Fruit fly (Drosophila melanogaster): ENCODE measurements around the gene rod.

rod gene

dm6 chr3R:31607287-31607849 is 26.6 kb downstream of the rod start (continued):
- no peak for TF ChIP-seq danr (GFP tag; IDR thresholded peaks at IDR 0.05)
- no peak for TF ChIP-seq CG13123 (GFP tag; optimal IDR thresholded peaks at IDR 0.05)
- TF ChIP-seq ac (GFP tag; optimal IDR thresholded peaks at IDR 0.05): peak; percentile 26
- no peak for TF ChIP-seq Scr (GFP tag; IDR thresholded peaks at IDR 0.05; ENCODE audit: partially characterized antibody)
- no peak for TF ChIP-seq CG1832 (GFP tag; optimal IDR thresholded peaks at IDR 0.05)
- no peak for TF ChIP-seq amos (GFP tag; IDR thresholded peaks at IDR 0.05; ENCODE audit: partially characterized antibody)
- no peak for TF ChIP-seq dimm (GFP tag; IDR thresholded peaks at IDR 0.05)
- peak; percentile 80 for TF ChIP-seq nerfin-1 (tag; optimal IDR thresholded peaks at IDR 0.05)
- TF ChIP-seq exex (tag; optimal IDR thresholded peaks at IDR 0.05): peak; percentile 17
- no peak for TF ChIP-seq CG15601 (tag; optimal IDR thresholded peaks at IDR 0.05)
- TF ChIP-seq Mrtf (GFP tag; IDR thresholded peaks at IDR 0.05): no peak
- no peak for TF ChIP-seq CG3065 (GFP tag; optimal IDR thresholded peaks at IDR 0.05)
- TF ChIP-seq eve (GFP tag; optimal IDR thresholded peaks at IDR 0.05): peak in 1 of 2 experiments; percentile 50
- peak; percentile 58 for TF ChIP-seq CG15479 (GFP tag; optimal IDR thresholded peaks at IDR 0.05)
- TF ChIP-seq hkb (optimal IDR thresholded peaks at IDR 0.05): no peak
- 0 out of 2 replicates have a peak, but pooled peaks have one; percentile 11 for TF ChIP-seq hkb (GFP tag; IDR thresholded peaks at IDR 0.05)
- TF ChIP-seq Sox102F (GFP tag; optimal IDR thresholded peaks at IDR 0.05): no peak
- TF ChIP-seq ftz-f1 (GFP tag; optimal IDR thresholded peaks at IDR 0.05): no peak
- TF ChIP-seq jumu (GFP tag; optimal IDR thresholded peaks at IDR 0.05): no peak
- no peak for TF ChIP-seq lbe (GFP tag; optimal IDR thresholded peaks at IDR 0.05)
- TF ChIP-seq kah (GFP tag; optimal IDR thresholded peaks at IDR 0.05): no peak
- no peak for TF ChIP-seq bab2 (GFP tag; optimal IDR thresholded peaks at IDR 0.05)
- TF ChIP-seq CG12236 (GFP tag; optimal IDR thresholded peaks at IDR 0.05): no peak

dm6 chr3R:31608030-31608429 is 27.3 kb downstream of the rod start:
- TF ChIP-seq CG2678 (tag; optimal IDR thresholded peaks at IDR 0.05) (peak; percentile 17), nau (GFP tag; optimal IDR thresholded peaks at IDR 0.05) (no peak), CG9437 (GFP tag; optimal IDR thresholded peaks at IDR 0.05) (no peak), onecut (GFP tag; IDR thresholded peaks at IDR 0.05) (no peak), BEAF-32 (GFP tag; optimal IDR thresholded peaks at IDR 0.05) (no peak), Sry-β (GFP tag; optimal IDR thresholded peaks at IDR 0.05) (no peak), phol (tag; optimal IDR thresholded peaks at IDR 0.05) (no peak), maf-S (GFP tag; optimal IDR thresholded peaks at IDR 0.05) (no peak), Fer1 (GFP tag; optimal IDR thresholded peaks at IDR 0.05) (no peak), ewg (GFP tag; optimal IDR thresholded peaks at IDR 0.05) (peak; percentile 33), Hmx (GFP tag; optimal IDR thresholded peaks at IDR 0.05) (no peak), Med (GFP tag) (peak; percentile 88), CG1233 (GFP tag; optimal IDR thresholded peaks at IDR 0.05) (peak; percentile 4), CG3281 (GFP tag; optimal IDR thresholded peaks at IDR 0.05) (peak; percentile 45), Oaz (GFP tag; IDR thresholded peaks at IDR 0.05) (no peak), Hr78 (GFP tag; optimal IDR thresholded peaks at IDR 0.05) (peak in 1 of 2 experiments; percentile 31), Ada2b (GFP tag; IDR thresholded peaks at IDR 0.05) (no peak), exex (tag; optimal IDR thresholded peaks at IDR 0.05) (no peak), Asciz (GFP tag; optimal IDR thresholded peaks at IDR 0.05) (peak; percentile 43), wek (GFP tag; optimal IDR thresholded peaks at IDR 0.05) (no peak), Sin3A (optimal IDR thresholded peaks at IDR 0.05) (no peak), CG13775 (GFP tag; optimal IDR thresholded peaks at IDR 0.05) (peak; percentile 9), CG15696 (tag; optimal IDR thresholded peaks at IDR 0.05) (peak; percentile 18), caup (GFP tag; optimal IDR thresholded peaks at IDR 0.05; ENCODE audit: severe bottlenecking) (peak; percentile 20), aop (GFP tag; IDR thresholded peaks at IDR 0.05) (no peak), Rx (GFP tag; IDR thresholded peaks at IDR 0.05) (no peak), NfI (GFP tag; optimal IDR thresholded peaks at IDR 0.05) (no peak), en (GFP tag; optimal IDR thresholded peaks at IDR 0.05) (no peak), sens-2 (GFP tag; IDR thresholded peaks at IDR 0.05) (no peak)

Measured in whole organism, embryonic.